Worm (Caenorhabditis elegans): ENCODE measurements around the gene sec-10.
A peak's percentile ranks its signal among the peaks of the same experiment; 100 is the strongest.

Gene sec-10

DNA sequence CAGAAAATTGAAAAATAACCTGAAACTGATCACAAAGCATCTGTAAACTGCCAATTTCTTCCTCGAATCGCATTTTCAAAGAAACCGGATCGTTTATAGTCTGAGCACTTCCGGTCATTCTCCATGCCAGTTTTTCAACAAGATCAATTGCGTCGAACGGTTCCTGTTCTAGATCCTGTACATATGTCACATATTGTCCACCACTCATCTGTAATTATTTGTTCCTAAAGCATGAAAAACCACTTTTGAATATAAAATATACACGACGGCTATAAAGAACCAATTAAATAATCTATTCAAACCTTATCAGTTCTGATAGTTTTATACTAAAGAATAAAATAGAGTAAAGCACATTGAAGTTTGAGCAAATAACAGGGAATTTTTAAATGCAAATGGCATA, at the start of gene sec-10:
sec-10 (minus strand) TSS at position 208 of the 400 bp plus-strand sequence.
- TF ChIP-seq attf-6 (GFP tag; IDR thresholded peaks at IDR 0.05) = no peak
- TF ChIP-seq ets-4 (GFP tag; optimal IDR thresholded peaks at IDR 0.05) = no peak
- 0 out of 2 replicates have a peak, but pooled peaks have one; percentile 40 for TF ChIP-seq madf-3 (GFP tag; IDR thresholded peaks at IDR 0.05)
- TF ChIP-seq nhr-90 (tag; optimal IDR thresholded peaks at IDR 0.05) = no peak
- TF ChIP-seq lsl-1 (GFP tag; optimal IDR thresholded peaks at IDR 0.05) = no peak
- no peak for TF ChIP-seq somi-1 (GFP tag; optimal IDR thresholded peaks at IDR 0.05)
- peak; percentile 72; the same call in 1 of the 2 replicates for TF ChIP-seq B0336.3 (GFP tag; IDR thresholded peaks at IDR 0.05)
- peak; percentile 12 for TF ChIP-seq repo-1 (tag; optimal IDR thresholded peaks at IDR 0.05)
- no peak for TF ChIP-seq unc-62 (GFP tag; optimal IDR thresholded peaks at IDR 0.05)
- no peak for TF ChIP-seq lsy-27 (tag; optimal IDR thresholded peaks at IDR 0.05; ENCODE audit: borderline replicate concordance, insufficient read depth)
- no peak for TF ChIP-seq B0035.1 (tag; optimal IDR thresholded peaks at IDR 0.05)
- TF ChIP-seq ztf-6 (GFP tag; IDR thresholded peaks at IDR 0.05) = no peak
- peak; percentile 73 for TF ChIP-seq athp-1 (tag; optimal IDR thresholded peaks at IDR 0.05)
- no peak for TF ChIP-seq madf-8 (GFP tag; conservative IDR thresholded peaks at IDR 0.05)
- no peak for TF ChIP-seq zim-3 (tag; optimal IDR thresholded peaks at IDR 0.05)
- no peak for TF ChIP-seq pha-4 (tag; optimal IDR thresholded peaks at IDR 0.05)
- no peak for TF ChIP-seq hlh-26 (GFP tag; conservative IDR thresholded peaks at IDR 0.05)
- TF ChIP-seq ZK185.1 (tag; optimal IDR thresholded peaks at IDR 0.05; ENCODE audit: poor library complexity, severe bottlenecking) = peak; percentile 20
- TF ChIP-seq Y53G8AR.9 (GFP tag; conservative IDR thresholded peaks at IDR 0.05) = peak; percentile 87
- 0 out of 2 replicates have a peak, but pooled peaks have one; percentile 35 for TF ChIP-seq pbrm-1 (GFP tag; IDR thresholded peaks at IDR 0.05)
- TF ChIP-seq rcor-1 (GFP tag; IDR thresholded peaks at IDR 0.05) = no peak
- TF ChIP-seq ceh-91 (GFP tag; IDR thresholded peaks at IDR 0.05) = no peak
- TF ChIP-seq mcd-1 (GFP tag; IDR thresholded peaks at IDR 0.05) = peak; percentile 35; the same call in 1 of the 2 replicates
- peak; percentile 28 for TF ChIP-seq tlf-1 (GFP tag; optimal IDR thresholded peaks at IDR 0.05)
- TF ChIP-seq tbp1 (GFP tag; optimal IDR thresholded peaks at IDR 0.05) = peak; percentile 19
- peak; percentile 16 for TF ChIP-seq atf-7 (tag; optimal IDR thresholded peaks at IDR 0.05)
- TF ChIP-seq madf-6 (GFP tag; IDR thresholded peaks at IDR 0.05) = peak; percentile 16; the same call in 1 of the 2 replicates

ce11 chrIV:7830151-7830550, 47.9 kb upstream of the sec-10 start, which contains the start of gene mvb-12:
Gene mvb-12, plus strand, starts transcription at chrIV:7830525.
- TF ChIP-seq lag-1 (GFP tag; IDR thresholded peaks at IDR 0.05) (no peak), hlh-12 (tag; optimal IDR thresholded peaks at IDR 0.05) (no peak), mcd-1 (GFP tag; IDR thresholded peaks at IDR 0.05) (0 out of 2 replicates have a peak, but pooled peaks have one; percentile 20), nhr-80 (tag; optimal IDR thresholded peaks at IDR 0.05) (peak; percentile 79), let-607 (tag; optimal IDR thresholded peaks at IDR 0.05) (peak in 1 of 2 experiments; percentile 4), cebp-1 (GFP tag; IDR thresholded peaks at IDR 0.05) (peak; percentile 22; the same call in 1 of the 2 replicates), cebp-1 (tag; optimal IDR thresholded peaks at IDR 0.05) (peak; percentile 79), ztf-25 (GFP tag; IDR thresholded peaks at IDR 0.05) (no peak), nfyb-1 (GFP tag; IDR thresholded peaks at IDR 0.05) (0 out of 2 replicates have a peak, but pooled peaks have one; percentile 20), ccch-3 (GFP tag; optimal IDR thresholded peaks at IDR 0.05) (no peak), B0035.1 (tag; optimal IDR thresholded peaks at IDR 0.05) (no peak), egl-44 (GFP tag; IDR thresholded peaks at IDR 0.05) (no peak), attf-5 (GFP tag; optimal IDR thresholded peaks at IDR 0.05) (peak; percentile 19)

Data from whole organism, young adult.